Worm (Caenorhabditis elegans) whole organism, late embryonic: Measurements from ENCODE around the gene VM106R.1.
A peak's percentile ranks its signal among the peaks of the same experiment; 100 is the strongest.

Source experiments
- C38D4.7 ChIP-seq: fragments of 200-800 bp; sonication (Bioruptor generic); optimal IDR thresholded peaks from 2 replicates; lab custom pipeline; 2018; ENCODE audit warnings: mild to moderate bottlenecking, missing genetic modification characterization, moderate library complexity, missing compliant biosample characterization
- ceh-14 ChIP-seq: sonication (generic microtip); optimal IDR thresholded peaks from 2 replicates; lab custom pipeline; 2016; ENCODE audit warnings: missing genotype, missing genetic modification characterization, missing compliant biosample characterization
- nhr-11 ChIP-seq: fragments of 150-350 bp; optimal IDR thresholded peaks from 2 replicates; lab custom pipeline; 2014; ENCODE audit warnings: missing biosample characterization, missing genetic modification characterization
- npax-4 ChIP-seq: sonication (generic microtip); optimal IDR thresholded peaks from 2 replicates; lab custom pipeline; 2016; ENCODE audit warnings: missing genetic modification characterization, missing compliant biosample characterization
- sox-4 ChIP-seq: sonication (generic microtip); optimal IDR thresholded peaks from 2 replicates; lab custom pipeline; 2017; ENCODE audit warnings: mild to moderate bottlenecking, missing genetic modification characterization, inconsistent platforms, missing compliant biosample characterization
- unc-3 ChIP-seq, 2 experiments: fragments of 200-800 bp in 1 of 2; sonication (Bioruptor generic) in 1 of 2; sonication (generic microtip) in 1 of 2; conservative IDR thresholded peaks in 1 of 2; optimal IDR thresholded peaks in 1 of 2; 2 replicates each; pipeline versions ENCODE4 v1.3.6 to Lab custom; 2016 to 2022; ENCODE audit warnings: missing compliant biosample characterization in 2 of 2, missing genetic modification characterization in 2 of 2, missing genetic modification reagents in 1 of 2
- unc-55 ChIP-seq: sonication (generic microtip); optimal IDR thresholded peaks from 2 replicates; lab custom pipeline; 2017; ENCODE audit warnings: missing biosample characterization, missing genetic modification reagents, missing genetic modification characterization
- zip-5 ChIP-seq: sonication (generic microtip); optimal IDR thresholded peaks from 2 replicates; lab custom pipeline; 2016; ENCODE audit warnings: missing genetic modification characterization, missing compliant biosample characterization

DNA sequence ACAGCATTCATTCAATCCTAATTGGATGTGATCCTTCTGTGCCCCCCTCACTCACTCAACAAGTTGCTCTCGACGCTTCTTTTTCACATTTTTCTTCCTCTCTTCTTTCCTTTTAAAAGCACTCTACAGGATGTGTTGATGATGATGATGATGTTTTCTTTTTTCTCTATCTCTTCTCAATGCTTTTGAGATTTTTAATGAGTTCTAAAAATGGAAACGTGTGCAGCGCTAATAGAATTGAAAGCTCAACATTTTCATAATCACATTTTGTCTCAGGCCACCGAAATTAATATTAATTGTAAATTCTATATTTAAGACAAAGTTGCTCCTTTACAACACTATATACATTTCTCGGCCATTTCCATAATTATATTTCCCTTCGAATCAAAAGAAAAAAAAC, 28.8 kb downstream of the VM106R.1 start:
- no peak for TF ChIP-seq C38D4.7 (GFP tag; lab: Kevin White, UChicago)
- no peak for TF ChIP-seq unc-3 (GFP tag; conservative IDR thresholded peaks at IDR 0.05; lab: Robert Waterston, UW)
- no peak for TF ChIP-seq unc-3 (tag; optimal IDR thresholded peaks at IDR 0.05; lab: Kevin White, UChicago)
- TF ChIP-seq zip-5, result no peak
- TF ChIP-seq unc-55 (GFP tag; lab: Kevin White, UChicago), result no peak
- TF ChIP-seq npax-4 (tag; lab: Kevin White, UChicago), result no peak
- no peak for TF ChIP-seq nhr-11 (tag; lab: Kevin White, UChicago)
- peak; percentile 10 for TF ChIP-seq ceh-14 (tag; lab: Kevin White, UChicago)
- TF ChIP-seq sox-4 (tag; lab: Kevin White, UChicago), result no peak
